Worm (Caenorhabditis elegans) whole organism, L2 larva: ENCODE data around the gene Y37E11AM.3.

ENCODE experiments used
- ZK546.5 ChIP-seq: sonication (generic microtip); optimal IDR thresholded peaks from 2 replicates; lab custom pipeline; 2017; ENCODE audit warnings: missing biosample characterization, missing genetic modification characterization
- nhr-237 ChIP-seq: fragments of 150-350 bp; optimal IDR thresholded peaks from 2 replicates; lab custom pipeline; 2014; ENCODE audit warnings: missing biosample characterization, missing genetic modification characterization

DNA sequence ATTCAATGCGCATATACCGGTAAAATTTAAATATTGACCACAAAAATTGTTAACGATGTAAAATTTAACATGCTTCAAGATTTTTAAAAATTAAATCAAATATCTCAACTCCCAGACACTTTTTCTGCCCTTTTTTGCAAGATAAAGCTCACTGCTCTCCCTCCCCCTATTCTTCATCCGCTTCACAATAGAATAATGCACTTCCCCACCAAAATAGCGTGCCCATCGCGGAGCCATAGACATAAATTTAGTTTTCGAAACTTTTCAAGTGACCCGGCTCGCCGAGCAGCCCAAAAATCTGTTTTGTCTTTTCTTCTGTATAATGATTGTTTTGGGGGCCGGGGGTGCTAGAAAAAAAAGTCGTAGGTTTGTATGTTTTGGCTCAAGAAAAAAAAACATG is 51.2 kb downstream of the Y37E11AM.3 start:
- TF ChIP-seq nhr-237 (tag; lab: Kevin White, UChicago) (no peak), ZK546.5 (tag; lab: Kevin White, UChicago) (no peak)
